Fruit fly (Drosophila melanogaster): ENCODE measurements around the gene se.

se gene

DNA sequence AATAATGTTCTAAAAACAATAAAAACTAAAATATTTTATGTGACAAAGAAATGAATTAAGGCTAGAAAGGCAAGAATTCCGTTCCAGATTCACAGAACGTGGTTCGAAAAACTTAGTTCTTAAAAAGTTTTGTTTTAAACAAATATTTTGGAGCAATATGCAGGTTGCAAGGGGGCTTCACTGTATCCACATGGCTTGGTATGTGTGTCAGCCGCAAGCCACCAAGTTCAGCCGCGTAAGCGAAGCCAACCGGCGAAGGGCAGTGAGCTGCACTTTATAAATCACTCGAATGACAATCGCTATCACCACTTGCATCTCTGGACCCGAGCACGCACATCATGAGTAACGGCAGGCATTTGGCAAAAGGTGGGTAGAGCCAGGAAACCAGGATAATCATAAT, at the start of gene se:
Gene se, plus strand, starts transcription at position 301 of the 400 bp plus-strand sequence.
- TF ChIP-seq Sin3A (optimal IDR thresholded peaks at IDR 0.05), result no peak
- TF ChIP-seq Myc (optimal IDR thresholded peaks at IDR 0.05), result no peak
- TF ChIP-seq psq (optimal IDR thresholded peaks at IDR 0.05), result no peak
- TF ChIP-seq insv (optimal IDR thresholded peaks at IDR 0.05), result no peak
- no peak for TF ChIP-seq h (optimal IDR thresholded peaks at IDR 0.05)
- TF ChIP-seq ttk (optimal IDR thresholded peaks at IDR 0.05), result no peak

- TF ChIP-seq h (optimal IDR thresholded peaks at IDR 0.05), result no peak
- TF ChIP-seq Myc (optimal IDR thresholded peaks at IDR 0.05), result no peak
- no peak for TF ChIP-seq ttk (optimal IDR thresholded peaks at IDR 0.05)
- no peak for TF ChIP-seq Sin3A (optimal IDR thresholded peaks at IDR 0.05)
- no peak for TF ChIP-seq insv (optimal IDR thresholded peaks at IDR 0.05)
- no peak for TF ChIP-seq psq (optimal IDR thresholded peaks at IDR 0.05)
Measured at dm6 chr3L:8480944-8481343, 39.4 kb upstream of the se start.

- no peak for TF ChIP-seq h (optimal IDR thresholded peaks at IDR 0.05)
- no peak for TF ChIP-seq Myc (optimal IDR thresholded peaks at IDR 0.05)
- no peak for TF ChIP-seq insv (optimal IDR thresholded peaks at IDR 0.05)
- no peak for TF ChIP-seq ttk (optimal IDR thresholded peaks at IDR 0.05)
- no peak for TF ChIP-seq Sin3A (optimal IDR thresholded peaks at IDR 0.05)
- no peak for TF ChIP-seq psq (optimal IDR thresholded peaks at IDR 0.05)
Measured at dm6 chr3L:8506975-8507441, 13.3 kb upstream of the se start, which contains the start of gene CG43163. Gene CG43163 (minus strand): TSS chr3L:8507146.

dm6 chr3L:8509567-8510109, 10.7 kb upstream of the se start, which contains the start of the genes ZC3H3 and Pus7:
Gene ZC3H3 (minus strand): TSS chr3L:8509763.
Gene Pus7 (plus strand): TSS chr3L:8510003.
- TF ChIP-seq h (optimal IDR thresholded peaks at IDR 0.05), result no peak

- no peak for TF ChIP-seq h (optimal IDR thresholded peaks at IDR 0.05)
- no peak for TF ChIP-seq insv (optimal IDR thresholded peaks at IDR 0.05)
- TF ChIP-seq psq (optimal IDR thresholded peaks at IDR 0.05), result no peak
- no peak for TF ChIP-seq Myc (optimal IDR thresholded peaks at IDR 0.05)
Measured at dm6 chr3L:8512428-8512827, 7.9 kb upstream of the se start, which contains the start of gene CG6765. Gene CG6765 (plus strand): TSS chr3L:8512767.

dm6 chr3L:8513258-8513657, 7.1 kb upstream of the se start:
- TF ChIP-seq ttk (optimal IDR thresholded peaks at IDR 0.05) (no peak), h (optimal IDR thresholded peaks at IDR 0.05) (no peak), Myc (optimal IDR thresholded peaks at IDR 0.05) (no peak), psq (optimal IDR thresholded peaks at IDR 0.05) (no peak), insv (optimal IDR thresholded peaks at IDR 0.05) (no peak), Sin3A (optimal IDR thresholded peaks at IDR 0.05) (no peak)

DNA sequence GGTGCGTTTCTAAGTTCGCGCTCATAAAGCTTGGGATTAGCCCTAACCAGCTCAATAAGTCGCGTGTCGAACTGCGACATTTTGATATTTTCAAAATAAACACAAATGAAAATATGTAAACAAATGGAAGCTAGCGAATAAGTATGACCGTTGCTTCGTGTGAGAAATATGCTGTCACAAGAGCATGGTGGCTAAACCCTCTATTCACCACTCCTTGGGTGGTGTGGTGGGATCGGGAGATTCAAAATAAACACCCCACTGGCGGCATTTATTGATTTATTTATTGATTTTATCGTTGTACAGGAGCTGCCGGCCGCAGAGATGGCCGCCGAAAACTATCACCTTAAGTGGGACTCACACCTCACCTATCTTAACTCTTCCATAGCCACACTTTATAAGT, 5.6 kb upstream of the se start, which contains the start of gene CG6683:
Gene CG6683, minus strand, starts transcription at position 154 of the 400 bp plus-strand sequence.
- TF ChIP-seq Myc (optimal IDR thresholded peaks at IDR 0.05), result no peak
- TF ChIP-seq ttk (optimal IDR thresholded peaks at IDR 0.05), result no peak
- TF ChIP-seq Sin3A (optimal IDR thresholded peaks at IDR 0.05), result no peak
- TF ChIP-seq insv (optimal IDR thresholded peaks at IDR 0.05), result no peak
- no peak for TF ChIP-seq psq (optimal IDR thresholded peaks at IDR 0.05)
- TF ChIP-seq h (optimal IDR thresholded peaks at IDR 0.05), result no peak

DNA sequence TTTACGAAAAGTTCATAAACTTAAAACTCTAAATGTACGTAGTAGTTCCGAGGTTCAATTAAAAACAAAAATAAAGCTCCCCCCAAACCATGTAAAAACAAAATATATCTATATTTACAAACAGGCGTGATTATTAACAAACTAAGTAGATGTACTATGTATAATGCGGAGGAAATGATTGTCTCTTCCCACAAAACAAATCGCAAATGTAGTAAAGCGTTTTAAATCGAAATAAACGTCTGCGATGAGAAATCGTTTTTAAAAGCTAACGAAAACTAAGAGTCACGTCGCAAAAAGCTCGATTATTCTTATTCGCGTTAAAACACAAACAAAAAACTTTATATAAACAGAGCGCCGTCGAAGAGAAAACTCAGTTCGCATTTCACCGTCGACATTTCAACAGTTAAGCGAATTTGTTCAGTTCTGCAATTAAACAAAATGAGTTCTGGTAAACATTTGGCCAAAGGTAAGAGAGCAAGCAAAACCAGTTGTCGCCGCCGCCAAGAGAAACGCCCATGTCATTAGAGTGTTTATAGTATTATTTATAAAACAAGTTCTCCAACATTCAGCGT, 1.8 kb upstream of the se start, which contains the start of gene GstO3:
Gene GstO3, plus strand, starts transcription at position 370 of the 572 bp plus-strand sequence.
- TF ChIP-seq psq (optimal IDR thresholded peaks at IDR 0.05), result no peak
- TF ChIP-seq Myc (optimal IDR thresholded peaks at IDR 0.05), result no peak

DNA sequence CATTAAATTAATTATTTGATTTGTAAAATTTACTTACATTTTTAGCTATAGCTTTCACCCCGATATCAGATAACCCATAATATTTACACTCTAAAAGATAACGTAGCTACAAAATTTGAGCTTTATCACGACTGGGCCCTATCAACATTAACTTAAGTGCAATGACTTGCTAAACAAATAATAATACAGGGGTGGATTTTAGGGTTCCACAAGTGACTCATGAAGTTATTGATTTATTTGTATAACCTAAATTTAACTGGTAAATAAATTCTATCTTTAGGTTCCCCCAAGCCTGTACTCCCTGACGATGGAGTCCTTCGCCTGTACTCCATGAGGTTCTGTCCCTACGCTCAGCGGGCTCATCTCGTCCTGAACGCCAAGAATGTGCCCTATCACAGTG, 1.1 kb upstream of the se start:
- TF ChIP-seq Sin3A (optimal IDR thresholded peaks at IDR 0.05) (no peak), Myc (optimal IDR thresholded peaks at IDR 0.05) (no peak), insv (optimal IDR thresholded peaks at IDR 0.05) (no peak), h (optimal IDR thresholded peaks at IDR 0.05) (no peak), ttk (optimal IDR thresholded peaks at IDR 0.05) (no peak), psq (optimal IDR thresholded peaks at IDR 0.05) (no peak)

DNA sequence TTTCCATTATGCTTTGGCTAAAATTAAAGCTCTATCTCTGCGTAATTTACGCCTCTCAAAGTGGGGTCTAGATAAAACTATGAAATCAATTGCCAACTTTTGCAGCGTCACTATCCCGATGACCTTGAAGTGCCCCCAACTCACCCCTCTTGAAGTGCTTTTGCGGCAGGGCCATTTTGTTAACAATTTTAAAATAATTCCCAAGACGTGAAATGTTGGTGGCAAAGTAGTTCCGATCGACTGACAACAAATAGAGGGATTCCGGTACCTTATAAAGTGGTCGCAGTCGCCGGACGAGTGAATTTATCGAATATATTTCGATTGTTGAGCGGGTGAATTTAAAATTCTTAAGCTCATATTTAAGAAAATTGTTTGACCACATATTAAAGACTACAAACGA, 2.9 kb downstream of the se start, which contains the start of gene GstO2:
Gene GstO2, minus strand, starts transcription at position 245 of the 400 bp plus-strand sequence.
- no peak for TF ChIP-seq Myc (optimal IDR thresholded peaks at IDR 0.05)
- TF ChIP-seq insv (optimal IDR thresholded peaks at IDR 0.05), result no peak
- TF ChIP-seq h (optimal IDR thresholded peaks at IDR 0.05), result no peak
- no peak for TF ChIP-seq ttk (optimal IDR thresholded peaks at IDR 0.05)
- TF ChIP-seq psq (optimal IDR thresholded peaks at IDR 0.05), result no peak
- TF ChIP-seq Sin3A (optimal IDR thresholded peaks at IDR 0.05), result no peak

dm6 chr3L:8524816-8525625, 4.7 kb downstream of the se start, which contains the start of the genes GstO1 and foi:
Gene GstO1 (minus strand): TSS chr3L:8524866.
Gene foi (plus strand): TSS chr3L:8525244.
- TF ChIP-seq h (optimal IDR thresholded peaks at IDR 0.05), result no peak
- no peak for TF ChIP-seq psq (optimal IDR thresholded peaks at IDR 0.05)
- no peak for TF ChIP-seq Sin3A (optimal IDR thresholded peaks at IDR 0.05)
- no peak for TF ChIP-seq Myc (optimal IDR thresholded peaks at IDR 0.05)
- TF ChIP-seq insv (optimal IDR thresholded peaks at IDR 0.05), result no peak
- no peak for TF ChIP-seq ttk (optimal IDR thresholded peaks at IDR 0.05)
